Worm (Caenorhabditis elegans) whole organism, mixed stage, embryonic: ENCODE measurements around the gene nspb-10.

Source experiments
- M03D4.4 ChIP-seq: sonication (generic microtip); optimal IDR thresholded peaks from 2 replicates; lab custom pipeline; 2017; ENCODE audit warnings: mild to moderate bottlenecking, missing genetic modification characterization, missing compliant biosample characterization
- bed-3 ChIP-seq: fragments of 200-800 bp; sonication (Bioruptor generic); optimal IDR thresholded peaks from 3 replicates; lab custom pipeline; 2018; ENCODE audit warnings: mild to moderate bottlenecking, missing genetic modification characterization, moderate library complexity, missing compliant biosample characterization
- blmp-1 ChIP-seq: fragments of 150-350 bp; optimal IDR thresholded peaks from 2 replicates; lab custom pipeline; 2014; ENCODE audit warnings: missing biosample characterization, missing genetic modification characterization
- ceh-39 ChIP-seq: fragments of 150-350 bp; optimal IDR thresholded peaks from 2 replicates; lab custom pipeline; 2014; ENCODE audit warnings: missing biosample characterization, missing genetic modification characterization
- ceh-43 ChIP-seq: fragments of 200-800 bp; sonication (Bioruptor generic); optimal IDR thresholded peaks from 2 replicates; lab custom pipeline; 2018; ENCODE audit warnings: mild to moderate bottlenecking, missing genetic modification characterization, moderate library complexity, missing compliant biosample characterization
- ceh-83 ChIP-seq: fragments of 200-800 bp; sonication (Bioruptor generic); optimal IDR thresholded peaks from 2 replicates; lab custom pipeline; 2018; ENCODE audit warnings: mild to moderate bottlenecking, missing genetic modification characterization, missing compliant biosample characterization
- ces-1 ChIP-seq: fragments of 150-350 bp; optimal IDR thresholded peaks from 2 replicates; lab custom pipeline; 2014; ENCODE audit warnings: missing biosample characterization, missing genetic modification reagents, missing genetic modification characterization
- cnd-1 ChIP-seq: fragments of 200-800 bp; sonication (Bioruptor generic); optimal IDR thresholded peaks from 2 replicates; lab custom pipeline; 2018; ENCODE audit warnings: mild to moderate bottlenecking, missing genetic modification characterization, missing compliant biosample characterization
- drap-1 ChIP-seq: fragments of 200-800 bp; sonication (Bioruptor generic); optimal IDR thresholded peaks from 3 replicates; lab custom pipeline; 2018; ENCODE audit warnings: mild to moderate bottlenecking, missing genetic modification characterization, missing compliant biosample characterization
- elt-1 ChIP-seq: sonication (generic microtip); optimal IDR thresholded peaks from 2 replicates; lab custom pipeline; 2017; ENCODE audit warnings: missing genetic modification characterization, mild to moderate bottlenecking, missing compliant biosample characterization, antibody characterized with exemption, moderate library complexity, borderline replicate concordance; ENCODE audit not compliant: insufficient read depth
- elt-3 ChIP-seq: fragments of 150-350 bp; optimal IDR thresholded peaks from 2 replicates; lab custom pipeline; 2014; ENCODE audit warnings: missing biosample characterization, missing genetic modification characterization
- flh-1 ChIP-seq: fragments of 200-800 bp; sonication (Bioruptor generic); optimal IDR thresholded peaks from 2 replicates; lab custom pipeline; 2018; ENCODE audit warnings: mild to moderate bottlenecking, missing genetic modification characterization, moderate library complexity, missing compliant biosample characterization
- ham-2 ChIP-seq: fragments of 200-800 bp; sonication (Bioruptor generic); optimal IDR thresholded peaks from 2 replicates; lab custom pipeline; 2018; ENCODE audit warnings: mild to moderate bottlenecking, missing genetic modification characterization, missing compliant biosample characterization
- hlh-1 ChIP-seq: fragments of 150-350 bp; optimal IDR thresholded peaks from 2 replicates; lab custom pipeline; 2014; ENCODE audit warnings: missing biosample characterization, missing genetic modification reagents, missing genetic modification characterization
- lin-32 ChIP-seq: fragments of 200-800 bp; sonication (Bioruptor generic); optimal IDR thresholded peaks from 2 replicates; lab custom pipeline; 2018; ENCODE audit warnings: mild to moderate bottlenecking, missing genetic modification characterization, missing compliant biosample characterization
- lsy-2 ChIP-seq: fragments of 150-350 bp; optimal IDR thresholded peaks from 2 replicates; lab custom pipeline; 2014; ENCODE audit warnings: missing biosample characterization, missing genetic modification characterization
- mab-5 ChIP-seq: fragments of 150-350 bp; optimal IDR thresholded peaks from 2 replicates; lab custom pipeline; 2014; ENCODE audit warnings: missing biosample characterization, missing genetic modification characterization
- mep-1 ChIP-seq: fragments of 150-350 bp; optimal IDR thresholded peaks from 2 replicates; lab custom pipeline; 2017; ENCODE audit warnings: missing biosample characterization, missing genetic modification reagents, missing genetic modification characterization, inconsistent platforms
- mls-2 ChIP-seq: sonication (generic microtip); optimal IDR thresholded peaks from 2 replicates; lab custom pipeline; 2016; ENCODE audit warnings: mild to moderate bottlenecking, missing genetic modification characterization, moderate library complexity, missing compliant biosample characterization
- nhr-12 ChIP-seq: fragments of 150-350 bp; optimal IDR thresholded peaks from 2 replicates; lab custom pipeline; 2014; ENCODE audit warnings: missing biosample characterization, missing genetic modification characterization
- nhr-2 ChIP-seq: fragments of 150-350 bp; optimal IDR thresholded peaks from 2 replicates; lab custom pipeline; 2014; ENCODE audit warnings: missing biosample characterization, missing genetic modification characterization
- nhr-237 ChIP-seq: fragments of 150-350 bp; optimal IDR thresholded peaks from 2 replicates; lab custom pipeline; 2014; ENCODE audit warnings: missing biosample characterization, missing genetic modification characterization
- nhr-28 ChIP-seq: fragments of 150-350 bp; optimal IDR thresholded peaks from 2 replicates; lab custom pipeline; 2014; ENCODE audit warnings: missing biosample characterization, missing genetic modification characterization
- pha-4 ChIP-seq: fragments of 150-350 bp; optimal IDR thresholded peaks from 2 replicates; lab custom pipeline; 2018; ENCODE audit warnings: missing biosample characterization, missing genetic modification reagents, missing genetic modification characterization
- sem-2 ChIP-seq: fragments of 200-800 bp; sonication (Bioruptor generic); optimal IDR thresholded peaks from 2 replicates; lab custom pipeline; 2018; ENCODE audit warnings: mild to moderate bottlenecking, missing genetic modification characterization, missing compliant biosample characterization
- snpc-4 ChIP-seq: fragments of 150-350 bp; optimal IDR thresholded peaks from 2 replicates; lab custom pipeline; 2014; ENCODE audit warnings: missing biosample characterization, missing genetic modification characterization
- sptf-1 ChIP-seq: sonication (generic microtip); optimal IDR thresholded peaks from 2 replicates; lab custom pipeline; 2017; ENCODE audit warnings: mild to moderate bottlenecking, missing genetic modification characterization, moderate library complexity, missing compliant biosample characterization
- unc-39 ChIP-seq: fragments of 150-350 bp; optimal IDR thresholded peaks from 2 replicates; lab custom pipeline; 2014; ENCODE audit warnings: missing biosample characterization, missing genetic modification characterization
- unc-62 ChIP-seq: fragments of 150-350 bp; optimal IDR thresholded peaks from 2 replicates; lab custom pipeline; 2014; ENCODE audit warnings: missing biosample characterization, missing genetic modification reagents, missing genetic modification characterization
- zip-8 ChIP-seq: fragments of 150-350 bp; optimal IDR thresholded peaks from 2 replicates; lab custom pipeline; 2014; ENCODE audit warnings: missing biosample characterization, missing genetic modification characterization
- ztf-11 ChIP-seq: fragments of 150-350 bp; optimal IDR thresholded peaks from 2 replicates; lab custom pipeline; 2014; ENCODE audit warnings: missing biosample characterization, missing genetic modification characterization

nspb-10 gene

DNA sequence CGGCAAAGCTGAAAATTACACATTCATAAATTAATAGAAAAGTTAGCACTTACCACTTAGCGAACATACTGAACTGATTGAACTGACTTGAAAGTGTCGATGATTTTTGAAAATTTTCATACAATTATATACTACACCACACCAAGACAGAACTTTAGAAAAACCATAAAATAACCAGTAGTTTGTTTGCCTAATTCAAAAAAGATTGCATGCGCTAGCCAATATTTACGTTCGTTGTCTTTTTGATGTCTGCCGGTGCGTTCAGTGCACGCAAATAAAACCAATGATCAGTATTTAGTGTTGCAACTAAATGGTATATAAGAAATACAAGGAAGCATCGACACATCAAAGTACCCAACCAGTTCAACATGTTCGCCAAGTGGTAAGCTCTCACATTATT, 7.5 kb downstream of the nspb-10 start, which contains the start of the genes nspb-8 and nspb-9:
Gene nspb-8, minus strand, starts transcription at position 101 of the 400 bp plus-strand sequence.
Gene nspb-9, plus strand, starts transcription at position 311 of the 400 bp plus-strand sequence.
- TF ChIP-seq pha-4 (no peak), unc-39 (tag; lab: Kevin White, UChicago) (no peak), mls-2 (tag; lab: Kevin White, UChicago) (no peak)

DNA sequence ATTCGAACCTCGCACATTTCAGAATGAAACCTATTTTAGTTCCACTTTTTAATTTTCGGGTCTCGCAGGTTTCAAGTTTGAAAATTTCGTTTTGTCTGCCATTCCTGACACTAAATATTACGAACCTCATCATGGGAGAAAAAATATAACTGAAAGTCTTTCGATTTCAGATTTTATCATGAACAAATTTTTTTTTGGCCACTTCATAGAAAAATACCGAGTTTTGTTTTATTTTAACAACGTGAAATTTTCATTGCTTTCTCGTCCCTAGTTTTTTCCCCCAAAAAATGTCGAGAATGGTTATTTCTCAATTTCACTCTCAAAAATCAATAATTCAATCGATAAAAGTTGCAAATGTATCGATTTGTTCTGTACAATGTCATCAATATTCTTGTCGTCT, 9.3 kb downstream of the nspb-10 start, which contains the start of gene C01G12.9:
Gene C01G12.9, plus strand, starts transcription at position 301 of the 400 bp plus-strand sequence.
- TF ChIP-seq ztf-11 (tag; lab: Kevin White, UChicago) (no peak), elt-3 (no peak), zip-8 (no peak), bed-3 (GFP tag; lab: Kevin White, UChicago) (no peak), unc-39 (tag; lab: Kevin White, UChicago) (no peak), nhr-2 (tag; lab: Kevin White, UChicago) (no peak), lsy-2 (tag; lab: Kevin White, UChicago) (no peak)

DNA sequence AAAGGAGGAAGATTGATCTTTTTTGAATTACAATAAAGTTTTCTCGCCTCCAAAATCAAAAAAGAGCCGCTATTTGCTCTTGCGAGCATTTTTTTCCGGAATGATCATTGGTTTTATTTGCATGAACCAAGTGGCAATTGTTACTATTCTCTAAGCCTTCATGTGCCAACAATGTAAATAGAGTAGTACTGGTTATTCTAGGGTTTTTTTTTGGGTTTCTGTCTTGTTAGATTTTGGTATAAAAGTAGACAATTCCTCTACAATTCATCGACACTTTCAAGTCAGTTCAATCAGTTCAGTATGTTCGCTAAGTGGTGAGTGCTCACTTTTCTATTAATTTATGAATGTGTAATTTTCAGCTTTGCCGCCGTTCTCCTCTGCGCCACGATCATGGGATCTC, 10.0 kb downstream of the nspb-10 start, which contains the start of gene nspb-7:
Gene nspb-7, plus strand, starts transcription at position 301 of the 400 bp plus-strand sequence.
- TF ChIP-seq ceh-43 (GFP tag; lab: Kevin White, UChicago) (no peak), mls-2 (tag; lab: Kevin White, UChicago) (no peak), hlh-1 (no peak), zip-8 (no peak), bed-3 (GFP tag; lab: Kevin White, UChicago) (no peak), pha-4 (no peak), unc-39 (tag; lab: Kevin White, UChicago) (no peak), mep-1 (no peak), sem-2 (GFP tag; lab: Kevin White, UChicago) (no peak), elt-3 (no peak), blmp-1 (no peak), elt-1 (no peak), ceh-83 (GFP tag; lab: Kevin White, UChicago) (no peak), ces-1 (GFP tag; lab: Kevin White, UChicago) (no peak), ham-2 (GFP tag; lab: Kevin White, UChicago) (no peak), drap-1 (GFP tag; lab: Kevin White, UChicago) (no peak), nhr-12 (tag; lab: Kevin White, UChicago) (no peak), cnd-1 (tag; lab: Kevin White, UChicago) (no peak), M03D4.4 (no peak), lsy-2 (tag; lab: Kevin White, UChicago) (no peak)

DNA sequence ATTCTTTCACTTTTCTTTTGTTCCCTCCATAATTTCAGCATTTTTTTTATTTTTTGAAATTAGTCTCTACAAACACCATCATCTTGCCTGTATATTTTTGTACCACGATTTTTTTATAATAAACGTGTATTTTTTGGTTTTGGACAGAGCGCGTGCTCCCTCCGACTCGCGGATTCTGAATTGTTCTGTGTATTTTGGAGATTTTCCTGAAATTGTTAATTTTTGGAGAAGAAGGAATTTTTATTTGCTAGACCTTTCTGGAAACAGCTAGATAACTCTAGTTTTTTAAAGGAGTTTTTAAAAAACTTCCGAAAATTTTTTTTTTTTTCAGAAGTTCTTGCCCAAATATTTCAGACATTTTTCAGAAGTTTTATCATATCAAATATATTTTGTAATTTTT, 11.6 kb downstream of the nspb-10 start, which contains the start of gene C01G12.13:
Gene C01G12.13, plus strand, starts transcription at position 301 of the 400 bp plus-strand sequence.
- no peak for TF ChIP-seq ceh-39 (tag; lab: Kevin White, UChicago)
- no peak for TF ChIP-seq mep-1
- TF ChIP-seq elt-1: no peak
- no peak for TF ChIP-seq elt-3
- TF ChIP-seq pha-4: no peak
- TF ChIP-seq nhr-12 (tag; lab: Kevin White, UChicago): no peak
- TF ChIP-seq ztf-11 (tag; lab: Kevin White, UChicago): no peak
- TF ChIP-seq cnd-1 (tag; lab: Kevin White, UChicago): no peak
- no peak for TF ChIP-seq nhr-237 (tag; lab: Kevin White, UChicago)
- no peak for TF ChIP-seq sptf-1 (tag; lab: Kevin White, UChicago)
- no peak for TF ChIP-seq M03D4.4
- no peak for TF ChIP-seq bed-3 (GFP tag; lab: Kevin White, UChicago)
- TF ChIP-seq unc-39 (tag; lab: Kevin White, UChicago): no peak
- no peak for TF ChIP-seq lin-32 (GFP tag; lab: Kevin White, UChicago)
- TF ChIP-seq flh-1: no peak
- no peak for TF ChIP-seq nhr-28 (tag; lab: Kevin White, UChicago)

ce11 chrII:14574790-14575189, 13.3 kb downstream of the nspb-10 start:
- no peak for TF ChIP-seq unc-39 (tag; lab: Kevin White, UChicago)
- TF ChIP-seq blmp-1: no peak
- TF ChIP-seq unc-62: no peak
- no peak for TF ChIP-seq mls-2 (tag; lab: Kevin White, UChicago)
- TF ChIP-seq flh-1: no peak
- TF ChIP-seq zip-8: no peak
- TF ChIP-seq ces-1 (GFP tag; lab: Kevin White, UChicago): no peak
- TF ChIP-seq elt-1: no peak

ce11 chrII:14573315-14573714, 14.7 kb downstream of the nspb-10 start, which contains the start of gene madf-5:
Gene madf-5 (plus strand): TSS chrII:14573615.
- TF ChIP-seq zip-8: no peak
- TF ChIP-seq cnd-1 (tag; lab: Kevin White, UChicago): no peak
- TF ChIP-seq unc-39 (tag; lab: Kevin White, UChicago): no peak
- TF ChIP-seq flh-1: no peak
- no peak for TF ChIP-seq pha-4
- TF ChIP-seq ztf-11 (tag; lab: Kevin White, UChicago): no peak
- no peak for TF ChIP-seq lin-32 (GFP tag; lab: Kevin White, UChicago)
- TF ChIP-seq nhr-237 (tag; lab: Kevin White, UChicago): no peak
- no peak for TF ChIP-seq snpc-4 (tag; lab: Kevin White, UChicago)
- TF ChIP-seq M03D4.4: no peak
- no peak for TF ChIP-seq mab-5 (tag; lab: Kevin White, UChicago)
- no peak for TF ChIP-seq drap-1 (GFP tag; lab: Kevin White, UChicago)
- no peak for TF ChIP-seq ces-1 (GFP tag; lab: Kevin White, UChicago)
- TF ChIP-seq unc-62: no peak
- TF ChIP-seq, all 35 proteins: peak for 0
